Fruit fly (Drosophila melanogaster) whole organism, larva: ENCODE measurements around the gene CG6569.
A peak's percentile ranks its signal among the peaks of the same experiment; 100 is the strongest.

ENCODE experiments used
- noc ChIP-seq: fragments of 200-800 bp; sonication (Bioruptor generic); optimal IDR thresholded peaks from 3 replicates; lab custom pipeline; 2019; ENCODE audit warnings: missing biosample characterization, mild to moderate bottlenecking, missing genetic modification characterization, moderate library complexity

Gene CG6569

dm6 chr3R:21867819-21868218 is at the start of gene CG6569, which contains the start of gene Cby:
Gene CG6569, minus strand, starts transcription at chr3R:21867919.
Gene Cby, plus strand, starts transcription at chr3R:21868003.
- no peak for TF ChIP-seq noc (tag; lab: Kevin White, UChicago)

DNA sequence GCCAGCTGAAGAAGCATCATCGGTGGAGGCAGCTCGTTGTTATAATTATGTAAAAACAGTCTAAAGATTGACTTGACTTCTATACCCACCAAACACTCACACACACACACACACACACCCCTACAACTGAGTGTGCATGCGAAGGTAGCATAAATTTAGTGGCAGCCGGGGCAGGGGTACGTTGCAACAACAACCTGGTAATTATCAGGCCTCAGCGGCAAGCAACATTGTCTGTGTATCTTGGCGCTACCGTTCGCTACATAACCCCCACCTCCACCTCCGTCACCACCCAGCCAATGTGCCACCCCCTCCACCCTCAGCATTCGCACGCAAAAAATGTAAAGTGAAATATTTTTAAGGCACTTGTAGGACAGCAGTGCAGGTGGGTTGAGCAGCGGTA is 49.3 kb upstream of the CG6569 start:
- TF ChIP-seq noc (tag; lab: Kevin White, UChicago) = no peak

DNA sequence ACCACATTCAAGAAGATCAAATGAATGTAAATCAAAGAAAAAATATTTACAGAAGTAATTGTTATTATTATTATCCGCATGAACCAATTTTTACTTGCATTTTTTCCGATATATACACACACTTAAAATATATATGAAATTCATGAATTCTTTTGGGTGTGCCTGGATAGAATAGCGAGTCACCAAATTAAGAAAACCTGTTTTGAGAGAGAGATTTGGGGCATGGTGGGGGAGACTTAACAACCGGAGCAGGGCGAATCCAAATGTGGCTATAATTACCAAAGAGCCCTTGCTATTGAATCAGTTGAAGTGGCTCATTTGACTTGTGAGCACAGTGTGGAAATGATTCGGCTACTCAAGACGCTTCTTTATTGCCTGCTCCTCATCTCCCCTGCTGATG is 45.7 kb upstream of the CG6569 start, which contains the start of gene Qsox2:
Gene Qsox2 (plus strand): TSS at position 301 of the 400 bp plus-strand sequence.
- TF ChIP-seq noc (tag; lab: Kevin White, UChicago) = no peak

dm6 chr3R:21911516-21911915 is 43.8 kb upstream of the CG6569 start, which contains the start of gene Qsox3:
Gene Qsox3, plus strand, starts transcription at chr3R:21911816.
- TF ChIP-seq noc (tag; lab: Kevin White, UChicago) = no peak

DNA sequence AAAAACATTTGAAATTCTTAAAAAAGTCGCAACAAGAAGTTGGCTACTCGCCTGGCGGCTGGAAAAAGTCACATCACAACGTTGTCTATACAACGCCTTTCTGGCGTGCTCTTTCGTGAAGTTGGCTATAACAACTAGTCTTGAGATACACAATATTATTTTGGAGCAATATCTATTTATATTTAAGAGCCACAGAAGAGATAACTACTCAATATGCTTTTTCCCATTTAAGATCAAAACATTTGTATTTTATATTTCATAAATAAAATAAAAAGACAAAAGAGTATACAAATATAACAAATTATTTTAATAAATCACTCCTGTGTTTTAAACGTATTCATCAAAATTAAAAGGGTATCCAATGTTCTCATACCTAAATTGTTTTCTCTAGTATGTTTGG is 39.1 kb upstream of the CG6569 start:
- TF ChIP-seq noc (tag; lab: Kevin White, UChicago) = no peak

DNA sequence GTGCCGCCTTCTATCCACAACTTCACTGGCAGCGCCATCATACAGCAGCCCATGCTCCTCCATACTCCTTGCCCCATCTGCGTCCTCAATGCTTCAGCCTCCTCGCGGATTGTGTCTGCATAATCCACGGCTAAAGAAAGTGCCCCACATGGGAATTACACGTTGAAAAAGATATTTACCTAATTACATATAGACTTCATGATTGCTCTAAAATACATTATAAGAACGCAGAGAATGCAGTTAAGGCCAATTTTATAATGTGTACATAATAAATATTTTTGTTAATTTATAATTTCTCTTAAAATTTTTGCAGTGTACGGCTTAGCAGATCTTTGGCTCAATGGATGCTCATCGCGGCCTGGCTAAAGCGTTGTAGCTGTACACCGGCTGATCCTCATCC is 37.9 kb upstream of the CG6569 start:
- no peak for TF ChIP-seq noc (tag; lab: Kevin White, UChicago)

DNA sequence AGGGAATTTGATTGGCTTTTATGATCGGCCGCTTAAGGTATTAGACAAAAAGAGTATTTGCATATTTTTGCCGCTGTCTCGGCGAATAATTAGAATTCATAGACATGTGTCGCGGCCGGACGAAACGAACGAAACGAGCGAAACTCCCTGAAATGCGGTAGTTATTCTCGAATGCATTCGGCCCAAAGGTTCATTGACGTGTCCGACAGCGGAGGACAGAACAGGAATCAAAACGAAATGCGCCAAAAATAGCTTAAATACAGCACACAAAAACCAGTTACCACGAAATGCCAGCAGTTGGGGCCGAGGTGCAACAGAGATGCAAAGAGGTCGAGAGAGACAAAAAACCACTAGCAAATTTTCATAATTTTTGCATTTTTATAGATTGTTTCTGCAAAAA is 36.6 kb upstream of the CG6569 start:
- TF ChIP-seq noc (tag; lab: Kevin White, UChicago) = no peak

dm6 chr3R:21899170-21899575 is 31.5 kb upstream of the CG6569 start:
- TF ChIP-seq noc (tag; lab: Kevin White, UChicago) = no peak

DNA sequence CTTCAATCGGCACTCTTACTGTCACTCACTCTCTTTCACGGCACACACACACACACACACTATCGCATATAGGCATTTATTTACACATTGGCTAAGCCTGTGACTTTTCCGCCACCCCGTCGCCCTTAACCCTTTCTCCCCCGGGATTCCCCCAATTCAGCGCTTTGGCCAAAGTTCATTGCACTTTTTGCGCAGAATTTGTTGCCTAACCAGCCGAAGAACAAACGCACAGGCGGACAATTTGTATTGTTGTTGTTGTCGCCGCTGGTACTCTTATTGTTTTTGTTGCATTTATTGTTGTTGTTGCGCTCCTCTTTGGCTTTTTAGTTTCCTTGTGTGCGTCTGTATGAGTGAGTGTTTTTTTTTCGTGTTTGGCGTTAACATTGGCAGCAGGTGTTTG is 31.0 kb upstream of the CG6569 start:
- no peak for TF ChIP-seq noc (tag; lab: Kevin White, UChicago)

DNA sequence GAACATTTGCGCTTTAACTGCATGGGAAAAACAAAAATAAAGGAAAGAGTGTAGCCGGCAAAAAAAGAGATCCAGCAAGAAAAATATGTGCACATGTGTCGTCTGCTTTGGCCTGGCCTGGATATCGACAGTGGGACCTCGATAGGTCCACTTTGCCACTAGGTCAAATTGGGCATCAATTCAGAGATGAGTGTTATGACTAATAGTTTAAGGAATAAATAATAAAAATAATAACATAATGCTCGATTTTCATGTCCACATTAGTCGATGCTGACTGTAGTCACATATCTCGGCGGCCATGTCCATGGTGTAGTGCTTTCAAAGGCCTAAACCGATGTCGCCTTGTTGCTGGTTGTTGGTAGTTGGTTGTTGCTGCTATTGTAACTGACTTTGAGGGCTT is 29.8 kb upstream of the CG6569 start:
- no peak for TF ChIP-seq noc (tag; lab: Kevin White, UChicago)

DNA sequence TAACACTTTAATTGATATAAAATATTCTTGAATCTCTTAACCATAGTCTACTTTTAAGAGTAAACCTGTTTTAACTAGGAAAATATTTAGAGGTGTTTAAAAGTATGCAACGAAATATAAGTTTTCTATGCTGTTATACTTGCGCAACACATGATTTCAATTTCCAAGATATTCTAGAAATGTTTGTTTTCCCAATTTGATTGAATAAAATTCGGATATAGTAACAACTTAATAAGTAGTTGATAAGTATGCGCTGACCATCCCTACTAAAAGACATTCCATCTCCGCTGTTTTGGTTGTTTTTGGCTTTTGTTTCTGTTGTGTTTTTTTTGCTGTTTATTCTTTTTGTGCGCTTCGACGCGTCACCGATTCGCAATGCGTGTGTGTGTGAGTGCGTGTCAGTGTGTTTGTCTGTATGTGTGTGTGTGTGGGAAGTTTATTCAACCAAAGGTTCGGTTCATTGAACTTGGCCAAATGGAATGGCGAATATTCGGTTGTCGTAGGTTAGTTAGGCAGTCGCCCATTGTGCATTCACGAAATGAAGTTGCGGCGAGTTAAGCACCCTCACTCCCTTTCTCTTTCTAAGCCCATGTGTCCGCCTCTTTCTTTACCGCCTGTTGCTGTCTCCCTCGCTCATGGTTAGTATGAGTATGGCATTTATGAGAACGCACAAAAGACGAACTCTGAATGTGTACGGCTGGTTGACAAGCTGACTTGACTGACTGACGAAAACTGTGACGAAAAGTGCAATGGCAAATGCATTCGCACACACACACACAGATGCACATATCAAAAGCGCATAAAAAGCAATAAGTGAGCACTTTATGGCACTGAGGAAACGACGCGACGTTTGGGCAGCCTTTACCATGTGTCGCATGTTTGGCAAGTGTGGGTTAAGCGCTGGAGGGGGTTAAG is 28.5 kb upstream of the CG6569 start:
- peak; percentile 25 for TF ChIP-seq noc (tag; lab: Kevin White, UChicago)

dm6 chr3R:21893929-21894328 is 26.2 kb upstream of the CG6569 start:
- TF ChIP-seq noc (tag; lab: Kevin White, UChicago) = no peak

dm6 chr3R:21892450-21892849 is 24.7 kb upstream of the CG6569 start:
- no peak for TF ChIP-seq noc (tag; lab: Kevin White, UChicago)

- no peak for TF ChIP-seq noc (tag; lab: Kevin White, UChicago)
Observed at dm6 chr3R:21890739-21891138, 23.0 kb upstream of the CG6569 start.

dm6 chr3R:21889945-21890344 is 22.2 kb upstream of the CG6569 start:
- TF ChIP-seq noc (tag; lab: Kevin White, UChicago) = no peak

- TF ChIP-seq noc (tag; lab: Kevin White, UChicago) = peak; percentile 31
Observed at dm6 chr3R:21888696-21889602, 21.2 kb upstream of the CG6569 start, which contains the start of gene CG43844. Gene CG43844, plus strand, starts transcription at chr3R:21889539.
